Worm (Caenorhabditis elegans): ENCODE results near the gene spe-39.

DNA sequence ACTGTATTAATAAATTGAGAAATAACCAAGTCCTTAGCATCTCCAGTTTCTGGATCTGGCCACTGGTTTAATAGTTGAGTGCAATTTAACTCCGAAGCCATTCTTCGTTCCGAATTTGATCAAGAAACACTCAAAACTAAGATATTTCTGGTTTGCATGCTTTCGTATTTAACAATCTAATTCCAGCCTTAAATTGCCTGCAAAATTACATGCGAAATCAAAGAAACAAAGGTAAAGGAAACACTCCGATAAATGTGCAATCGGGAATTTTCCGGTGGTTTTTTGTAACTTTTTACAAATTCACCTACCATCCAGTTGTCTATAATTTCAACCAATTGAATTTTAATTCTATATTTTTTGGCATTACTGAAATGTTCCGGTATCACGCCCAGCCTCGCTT, 16.6 kb downstream of the spe-39 start, which contains the start of gene dmsr-10:
- no peak for TF ChIP-seq him-1 (tag; optimal IDR thresholded peaks at IDR 0.05)
- TF ChIP-seq W03F9.2 (tag; optimal IDR thresholded peaks at IDR 0.05), result no peak
